Worm (Caenorhabditis elegans) whole organism, midembryonic: ENCODE results near the gene F46C8.1.

Source experiments
- T22C8.4 ChIP-seq: fragments of 200-800 bp; sonication (Bioruptor generic); IDR thresholded peaks from 2 replicates; pipeline ENCODE4 v1.3.6; 2022; ENCODE audit warnings: missing genetic modification characterization, missing compliant biosample characterization
- cog-1 ChIP-seq: sonication (generic microtip); optimal IDR thresholded peaks from 2 replicates; lab custom pipeline; 2016; ENCODE audit warnings: missing genetic modification characterization, missing compliant biosample characterization
- flt-1 ChIP-seq: fragments of 200-800 bp; sonication (Bioruptor generic); IDR thresholded peaks from 2 replicates; pipeline ENCODE4 v1.3.6; 2022; ENCODE audit warnings: missing genetic modification characterization, missing compliant biosample characterization

DNA sequence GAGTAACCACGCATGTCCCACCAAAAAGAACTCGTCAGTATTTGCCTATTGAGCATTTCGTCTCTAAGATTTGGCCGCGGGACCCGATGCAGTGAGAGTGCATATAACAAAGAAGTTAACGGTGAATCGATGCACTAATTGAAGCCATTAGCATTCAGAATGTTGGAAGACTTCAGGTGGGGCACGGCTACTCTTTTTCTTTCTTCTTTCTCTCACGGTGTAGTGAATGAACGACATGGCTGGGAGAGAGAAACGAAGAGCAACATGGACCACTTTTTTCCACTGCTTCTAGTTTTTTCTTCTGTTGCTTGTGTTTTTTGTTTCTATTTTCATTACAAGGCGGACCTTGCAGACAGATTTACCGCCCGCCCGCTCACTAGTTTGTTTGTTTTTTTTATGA is 7.2 kb upstream of the F46C8.1 start:
- TF ChIP-seq T22C8.4 (GFP tag; lab: Robert Waterston, UW), result no peak
- TF ChIP-seq flt-1 (GFP tag; lab: Robert Waterston, UW), result no peak
- no peak for TF ChIP-seq cog-1 (tag; lab: Kevin White, UChicago)
